In the genomic region with DNA sequence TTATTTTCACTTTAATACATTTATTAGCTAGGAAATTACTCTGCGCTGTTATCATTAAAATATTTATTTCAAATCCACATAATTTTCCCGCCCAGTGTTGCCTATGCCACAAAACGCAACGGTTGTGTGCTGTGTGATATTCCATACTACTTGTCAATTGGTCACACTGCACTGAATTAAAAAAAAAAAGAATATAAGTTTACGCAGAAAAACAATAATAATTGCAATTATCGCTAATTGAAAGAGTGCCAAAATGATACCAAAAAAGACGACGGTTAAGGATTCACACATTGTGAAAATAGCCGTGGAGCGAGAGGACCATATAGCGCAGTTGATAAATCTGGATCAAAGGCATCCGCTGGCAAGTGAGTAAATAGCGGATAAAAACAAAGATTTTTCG, we compare ENCODE assay signal across 4 fruit fly cellular contexts.
TF ChIP-seq lines count a peak whose summit lies in the region.

A gene (plus strand): TSS at position 141 of the 400 bp plus-strand sequence.

- no peak for TF ChIP-seq CTCF in whole organism, embryonic (GFP tag; optimal IDR thresholded peaks at IDR 0.05; lab: Kevin White, UChicago)

TF ChIP-seq in whole organism, adult, 20 proteins besides CTCF, POLR2A, EP300 and RAD21:
- no peak for TF ChIP-seq CG7045 (GFP tag; optimal IDR thresholded peaks at IDR 0.05; lab: Kevin White, UChicago)
- TF ChIP-seq pad (GFP tag; optimal IDR thresholded peaks at IDR 0.05; lab: Kevin White, UChicago) = no peak
- no peak for TF ChIP-seq toe (GFP tag; optimal IDR thresholded peaks at IDR 0.05; lab: Kevin White, UChicago)
- TF ChIP-seq CG12768 (GFP tag; optimal IDR thresholded peaks at IDR 0.05; lab: Kevin White, UChicago) = no peak
- peak; percentile 26 for TF ChIP-seq CG11617 (GFP tag; optimal IDR thresholded peaks at IDR 0.05; lab: Kevin White, UChicago)
- TF ChIP-seq Clk (GFP tag; optimal IDR thresholded peaks at IDR 0.05; lab: Kevin White, UChicago) = no peak
- peak; percentile 10 for TF ChIP-seq CG14711 (tag; optimal IDR thresholded peaks at IDR 0.05; lab: Kevin White, UChicago)
- TF ChIP-seq bab1 (GFP tag; optimal IDR thresholded peaks at IDR 0.05; lab: Kevin White, UChicago) = peak; percentile 26
- TF ChIP-seq CG5204 (GFP tag; optimal IDR thresholded peaks at IDR 0.05; lab: Kevin White, UChicago) = no peak

TF ChIP-seq in whole organism, embryonic, 481 proteins besides CTCF, POLR2A, EP300 and RAD21 (continues in another document):
- no peak for TF ChIP-seq CG17328 (GFP tag; IDR thresholded peaks at IDR 0.05; lab: Robert Waterston, UW)
- no peak for TF ChIP-seq GATAe (GFP tag; conservative IDR thresholded peaks at IDR 0.05; lab: Robert Waterston, UW)
- no peak for TF ChIP-seq NK7.1 (GFP tag; optimal IDR thresholded peaks at IDR 0.05; lab: Kevin White, UChicago)
- TF ChIP-seq Fer1 (GFP tag; optimal IDR thresholded peaks at IDR 0.05; lab: Kevin White, UChicago) = no peak
- TF ChIP-seq CG17359 (tag; optimal IDR thresholded peaks at IDR 0.05; lab: Kevin White, UChicago) = peak; percentile 46
- TF ChIP-seq CG8290 (GFP tag; optimal IDR thresholded peaks at IDR 0.05; lab: Kevin White, UChicago) = no peak
- TF ChIP-seq CG8290 (tag; optimal IDR thresholded peaks at IDR 0.05; lab: Kevin White, UChicago) = no peak
- TF ChIP-seq Dll (GFP tag; IDR thresholded peaks at IDR 0.05; lab: Robert Waterston, UW; ENCODE audit: partially characterized antibody) = 0 out of 4 replicates have a peak, but pooled peaks have one; percentile 14
- no peak for TF ChIP-seq pfk (GFP tag; optimal IDR thresholded peaks at IDR 0.05; lab: Kevin White, UChicago)
- no peak for TF ChIP-seq CG32532 (GFP tag; IDR thresholded peaks at IDR 0.05; lab: Robert Waterston, UW)
- TF ChIP-seq emc (GFP tag; optimal IDR thresholded peaks at IDR 0.05; lab: Kevin White, UChicago) = no peak
- no peak for TF ChIP-seq hb (GFP tag; IDR thresholded peaks at IDR 0.05; lab: Robert Waterston, UW; ENCODE audit: partially characterized antibody)
- TF ChIP-seq CG9797 (GFP tag; optimal IDR thresholded peaks at IDR 0.05; lab: Kevin White, UChicago) = peak; percentile 57
- TF ChIP-seq CG2116 (GFP tag; optimal IDR thresholded peaks at IDR 0.05; lab: Kevin White, UChicago) = peak; percentile 18
- TF ChIP-seq p53 (GFP tag; optimal IDR thresholded peaks at IDR 0.05; lab: Kevin White, UChicago) = no peak
- peak; percentile 96 for TF ChIP-seq E2f2 (GFP tag; IDR thresholded peaks at IDR 0.05; lab: Robert Waterston, UW)
- TF ChIP-seq D19B (GFP tag; optimal IDR thresholded peaks at IDR 0.05; lab: Kevin White, UChicago) = no peak
- peak in 1 of 2 experiments; percentile 4 for TF ChIP-seq crp (GFP tag; optimal IDR thresholded peaks at IDR 0.05; lab: Kevin White, UChicago)
- TF ChIP-seq Dp (GFP tag; optimal IDR thresholded peaks at IDR 0.05; lab: Kevin White, UChicago) = peak; percentile 90
- no peak for TF ChIP-seq Abd-B (GFP tag; optimal IDR thresholded peaks at IDR 0.05; lab: Kevin White, UChicago)
- peak; percentile 58 for TF ChIP-seq MESR4 (GFP tag; optimal IDR thresholded peaks at IDR 0.05; lab: Kevin White, UChicago)
- peak in 1 of 2 experiments; percentile 13 for TF ChIP-seq Pdp1 (GFP tag; optimal IDR thresholded peaks at IDR 0.05; lab: Kevin White, UChicago)
- no peak for TF ChIP-seq CG10979 (tag; optimal IDR thresholded peaks at IDR 0.05; lab: Kevin White, UChicago)
- TF ChIP-seq HLH3B (GFP tag; IDR thresholded peaks at IDR 0.05; lab: Robert Waterston, UW) = no peak
- TF ChIP-seq CG17361 (GFP tag; IDR thresholded peaks at IDR 0.05; lab: Robert Waterston, UW) = no peak
- no peak for TF ChIP-seq zen2 (GFP tag; IDR thresholded peaks at IDR 0.05; lab: Robert Waterston, UW; ENCODE audit: partially characterized antibody)

TF ChIP-seq in whole organism, prepupa, 60 proteins besides CTCF, POLR2A, EP300 and RAD21:
- TF ChIP-seq Ets21C (GFP tag; optimal IDR thresholded peaks at IDR 0.05; lab: Kevin White, UChicago) (no peak), fkh (GFP tag; optimal IDR thresholded peaks at IDR 0.05; lab: Kevin White, UChicago) (peak; percentile 45)

TF ChIP-seq in whole organism, pupa, 21 proteins besides CTCF, POLR2A, EP300 and RAD21:
- 0 out of 2 replicates have a peak, but pooled peaks have one; percentile 16 for TF ChIP-seq rn (GFP tag; IDR thresholded peaks at IDR 0.05; lab: Robert Waterston, UW)
- peak; percentile 52; the same call in 1 of the 3 replicates for TF ChIP-seq CG4496 (GFP tag; IDR thresholded peaks at IDR 0.05; lab: Robert Waterston, UW)
- TF ChIP-seq Pif1A (GFP tag; optimal IDR thresholded peaks at IDR 0.05; lab: Kevin White, UChicago) = no peak
- no peak for TF ChIP-seq CG13204 (GFP tag; optimal IDR thresholded peaks at IDR 0.05; lab: Kevin White, UChicago)
TF ChIP-seq in whole organism, pupa: peak in this region for 2.
